Fruit fly (Drosophila melanogaster) whole organism, embryonic: ENCODE data around the gene Tim17a2.

Experiments
- ATbp ChIP-seq: fragments of 200-800 bp; sonication (Bioruptor generic); optimal IDR thresholded peaks from 2 replicates; lab custom pipeline; 2017; ENCODE audit warnings: missing biosample characterization, mild to moderate bottlenecking, missing genetic modification characterization, missing genetic modification reagents
- Bgb ChIP-seq: fragments of 200-800 bp; sonication (Bioruptor generic); IDR thresholded peaks from 2 replicates; pipeline ENCODE4 v1.3.6; 2022; ENCODE audit warnings: missing biosample characterization, missing genetic modification characterization; ENCODE audit not compliant: partially characterized antibody
- CG10565 ChIP-seq: fragments of 200-800 bp; sonication (Bioruptor generic); optimal IDR thresholded peaks from 3 replicates; lab custom pipeline; 2016; ENCODE audit warnings: missing biosample characterization, mild to moderate bottlenecking, missing genetic modification characterization
- CG11247 ChIP-seq: fragments of 200-800 bp; sonication (Bioruptor generic); IDR thresholded peaks from 2 replicates; pipeline ENCODE4 v1.3.6; 2022; ENCODE audit warnings: missing biosample characterization, missing genetic modification characterization
- CG12391 ChIP-seq: fragments of 200-800 bp; sonication (Bioruptor generic); optimal IDR thresholded peaks from 3 replicates; lab custom pipeline; 2018; ENCODE audit warnings: missing biosample characterization, mild to moderate bottlenecking, missing genetic modification characterization, moderate library complexity
- CG1529 ChIP-seq: fragments of 200-800 bp; sonication (Bioruptor generic); optimal IDR thresholded peaks from 3 replicates; lab custom pipeline; 2018; ENCODE audit warnings: missing biosample characterization, missing genetic modification characterization
- CG18619 ChIP-seq: fragments of 200-800 bp; sonication (Bioruptor generic); optimal IDR thresholded peaks from 3 replicates; lab custom pipeline; 2017; ENCODE audit warnings: missing biosample characterization, mild to moderate bottlenecking, missing genetic modification characterization
- CG2889 ChIP-seq: fragments of 200-800 bp; sonication (Bioruptor generic); IDR thresholded peaks from 3 replicates; pipeline ENCODE4 v1.3.6; 2022; ENCODE audit warnings: missing biosample characterization, missing genetic modification characterization
- CG31365 ChIP-seq: fragments of 200-800 bp; sonication (Bioruptor generic); optimal IDR thresholded peaks from 2 replicates; lab custom pipeline; 2018; ENCODE audit warnings: missing biosample characterization, mild to moderate bottlenecking, missing genetic modification characterization
- CG32532 ChIP-seq: fragments of 200-800 bp; sonication (Bioruptor generic); IDR thresholded peaks from 2 replicates; pipeline ENCODE4 v1.3.6; 2022; ENCODE audit warnings: missing biosample characterization, missing genetic modification characterization
- CG3281 ChIP-seq: fragments of 200-800 bp; sonication (Bioruptor generic); optimal IDR thresholded peaks from 3 replicates; lab custom pipeline; 2017; ENCODE audit warnings: missing biosample characterization, mild to moderate bottlenecking, missing genetic modification characterization
- CG4424 ChIP-seq: fragments of 200-800 bp; sonication (Bioruptor generic); optimal IDR thresholded peaks from 3 replicates; lab custom pipeline; 2016; ENCODE audit warnings: missing biosample characterization, missing genetic modification characterization
- CG8765 ChIP-seq: fragments of 200-800 bp; sonication (Bioruptor generic); IDR thresholded peaks from 2 replicates; pipeline ENCODE4 v1.3.6; 2022; ENCODE audit warnings: missing biosample characterization, missing genetic modification characterization
- CG9876 ChIP-seq: fragments of 200-800 bp; sonication (Bioruptor generic); optimal IDR thresholded peaks from 2 replicates; lab custom pipeline; 2016; ENCODE audit warnings: missing biosample characterization, missing genetic modification characterization
- Deaf1 ChIP-seq: fragments of 200-800 bp; optimal IDR thresholded peaks from 3 replicates; lab custom pipeline; 2019; ENCODE audit warnings: missing biosample characterization, mild to moderate bottlenecking, missing genetic modification characterization, moderate library complexity
- Dip3 ChIP-seq: fragments of 200-800 bp; sonication (Bioruptor generic); optimal IDR thresholded peaks from 3 replicates; lab custom pipeline; 2016; ENCODE audit warnings: missing biosample characterization, missing genetic modification characterization
- Ets97D ChIP-seq: fragments of 200-800 bp; sonication (Bioruptor generic); optimal IDR thresholded peaks from 3 replicates; lab custom pipeline; 2016; ENCODE audit warnings: missing biosample characterization, missing genetic modification characterization
- H15 ChIP-seq: fragments of 200-800 bp; sonication (Bioruptor generic); IDR thresholded peaks from 3 replicates; pipeline ENCODE4 v1.3.6; 2022; ENCODE audit warnings: missing biosample characterization, missing genetic modification characterization
- Mad ChIP-seq: fragments of 200-800 bp; sonication (Bioruptor generic); optimal IDR thresholded peaks from 2 replicates; lab custom pipeline; 2016; ENCODE audit warnings: missing biosample characterization, missing genetic modification characterization
- Max ChIP-seq: fragments of 200-800 bp; sonication (Bioruptor generic); optimal IDR thresholded peaks from 2 replicates; lab custom pipeline; 2016; ENCODE audit warnings: missing biosample characterization, mild to moderate bottlenecking, missing genetic modification characterization
- Meics ChIP-seq: fragments of 200-800 bp; sonication (Bioruptor generic); optimal IDR thresholded peaks from 2 replicates; lab custom pipeline; 2017; ENCODE audit warnings: missing biosample characterization, mild to moderate bottlenecking, missing genetic modification characterization
- Nf-YC ChIP-seq: fragments of 200-800 bp; optimal IDR thresholded peaks from 3 replicates; lab custom pipeline; 2019; ENCODE audit warnings: missing biosample characterization, mild to moderate bottlenecking, missing genetic modification characterization, moderate library complexity
- Stat92E ChIP-seq, 3 experiments: fragments of >200 bp in 2 of 3; fragments of 200-800 bp in 1 of 3; sonication (Bioruptor generic) in 1 of 3; optimal IDR thresholded peaks; 2 replicates each; lab custom pipeline; 2017 to 2019; ENCODE audit warnings: missing biosample characterization in 3 of 3, missing genetic modification characterization in 3 of 3, mild to moderate bottlenecking in 1 of 3, moderate library complexity in 1 of 3
- Trl ChIP-seq, 3 experiments: fragments of >200 bp in 2 of 3; fragments of 200-800 bp in 1 of 3; sonication (Bioruptor generic) in 1 of 3; optimal IDR thresholded peaks; 2 replicates in 1 of 3; 3 replicates in 2 of 3; lab custom pipeline; 2016 to 2017; ENCODE audit warnings: missing biosample characterization in 1 of 3, missing genetic modification characterization in 1 of 3
- amos ChIP-seq: fragments of 200-800 bp; sonication (Bioruptor generic); IDR thresholded peaks from 2 replicates; pipeline ENCODE4 v1.3.6; 2022; ENCODE audit warnings: missing biosample characterization, missing genetic modification characterization; ENCODE audit not compliant: partially characterized antibody
- aop ChIP-seq: fragments of 200-800 bp; sonication (Bioruptor generic); IDR thresholded peaks from 2 replicates; pipeline ENCODE4 v1.3.6; 2022; ENCODE audit warnings: missing biosample characterization, missing genetic modification characterization
- ash1 ChIP-seq: fragments of 200-800 bp; sonication (Bioruptor generic); optimal IDR thresholded peaks from 2 replicates; lab custom pipeline; 2018; ENCODE audit warnings: missing biosample characterization, mild to moderate bottlenecking, missing genetic modification characterization
- ato ChIP-seq: fragments of 200-800 bp; sonication (Bioruptor generic); IDR thresholded peaks from 2 replicates; pipeline ENCODE4 v1.3.6; 2022; ENCODE audit warnings: missing biosample characterization, missing genetic modification characterization; ENCODE audit not compliant: partially characterized antibody
- cato ChIP-seq: fragments of 200-800 bp; sonication (Bioruptor generic); optimal IDR thresholded peaks from 2 replicates; lab custom pipeline; 2016; ENCODE audit warnings: missing biosample characterization, missing genetic modification characterization, borderline replicate concordance
- dan ChIP-seq: fragments of 200-800 bp; sonication (Bioruptor generic); IDR thresholded peaks from 2 replicates; pipeline ENCODE4 v1.3.6; 2022; ENCODE audit warnings: missing biosample characterization, missing genetic modification characterization
- esg ChIP-seq: fragments of 200-800 bp; sonication (Bioruptor generic); conservative IDR thresholded peaks from 2 replicates; pipeline ENCODE4 v1.3.6; 2022; ENCODE audit warnings: missing biosample characterization, missing genetic modification characterization
- exex ChIP-seq: fragments of 200-800 bp; sonication (Bioruptor generic); optimal IDR thresholded peaks from 4 replicates; lab custom pipeline; 2018; ENCODE audit warnings: missing biosample characterization, mild to moderate bottlenecking, missing genetic modification characterization, moderate library complexity
- fd96Cb ChIP-seq: fragments of 200-800 bp; sonication (Bioruptor generic); optimal IDR thresholded peaks from 2 replicates; lab custom pipeline; 2018; ENCODE audit warnings: missing biosample characterization, mild to moderate bottlenecking, missing genetic modification characterization, moderate library complexity
- gce ChIP-seq: fragments of 200-800 bp; sonication (Bioruptor generic); IDR thresholded peaks from 3 replicates; pipeline ENCODE4 v1.3.6; 2022; ENCODE audit warnings: missing biosample characterization, missing genetic modification characterization
- gro ChIP-seq: fragments of 200-800 bp; sonication (Bioruptor generic); optimal IDR thresholded peaks from 2 replicates; lab custom pipeline; 2016; ENCODE audit warnings: missing biosample characterization, missing genetic modification characterization
- h ChIP-seq: fragments of >200 bp; optimal IDR thresholded peaks from 2 replicates; lab custom pipeline; 2017
- jigr1 ChIP-seq: fragments of 200-800 bp; sonication (Bioruptor generic); IDR thresholded peaks from 3 replicates; pipeline ENCODE4 v1.3.6; 2022; ENCODE audit warnings: missing biosample characterization, missing genetic modification characterization
- jumu ChIP-seq: fragments of 200-800 bp; sonication (Bioruptor generic); optimal IDR thresholded peaks from 3 replicates; lab custom pipeline; 2016; ENCODE audit warnings: missing biosample characterization, missing genetic modification characterization
- lbe ChIP-seq: fragments of 200-800 bp; sonication (Bioruptor generic); optimal IDR thresholded peaks from 2 replicates; lab custom pipeline; 2016; ENCODE audit warnings: missing biosample characterization, mild to moderate bottlenecking, missing genetic modification characterization
- lmd ChIP-seq: fragments of 200-800 bp; sonication (Bioruptor generic); IDR thresholded peaks from 2 replicates; pipeline ENCODE4 v1.3.6; 2022; ENCODE audit warnings: missing biosample characterization, missing genetic modification characterization
- lov ChIP-seq, 2 experiments: fragments of 200-800 bp in 1 of 2; fragments of >200 bp in 1 of 2; sonication (Bioruptor generic) in 1 of 2; IDR thresholded peaks in 1 of 2; optimal IDR thresholded peaks in 1 of 2; 2 replicates in 1 of 2; 3 replicates in 1 of 2; pipeline versions ENCODE4 v1.3.6 to Lab custom; 2017 to 2022; ENCODE audit warnings: missing biosample characterization in 1 of 2, missing genetic modification characterization in 1 of 2
- mirr ChIP-seq: fragments of 200-800 bp; sonication (Bioruptor generic); optimal IDR thresholded peaks from 3 replicates; lab custom pipeline; 2018; ENCODE audit warnings: missing biosample characterization, mild to moderate bottlenecking, missing genetic modification characterization
- onecut ChIP-seq: fragments of 200-800 bp; sonication (Bioruptor generic); IDR thresholded peaks from 2 replicates; pipeline ENCODE4 v1.3.6; 2022; ENCODE audit warnings: missing biosample characterization, missing genetic modification characterization
- p53 ChIP-seq: fragments of 200-800 bp; sonication (Bioruptor generic); optimal IDR thresholded peaks from 2 replicates; lab custom pipeline; 2016; ENCODE audit warnings: missing biosample characterization, missing genetic modification characterization
- pum ChIP-seq: fragments of 200-800 bp; sonication (Bioruptor generic); optimal IDR thresholded peaks from 2 replicates; lab custom pipeline; 2016; ENCODE audit warnings: missing biosample characterization, missing genetic modification characterization
- sc ChIP-seq, 3 experiments: fragments of >200 bp in 2 of 3; fragments of 200-800 bp in 1 of 3; sonication (Bioruptor generic) in 1 of 3; optimal IDR thresholded peaks; 2 replicates in 2 of 3; 3 replicates in 1 of 3; lab custom pipeline; 2017; ENCODE audit warnings: mild to moderate bottlenecking in 1 of 3, missing biosample characterization in 1 of 3, missing genetic modification characterization in 1 of 3, missing genetic modification reagents in 1 of 3
- vnd ChIP-seq: fragments of 200-800 bp; sonication (Bioruptor generic); IDR thresholded peaks from 3 replicates; pipeline ENCODE4 v1.3.6; 2022; ENCODE audit warnings: missing biosample characterization, missing genetic modification characterization; ENCODE audit not compliant: partially characterized antibody
- zf30C ChIP-seq: fragments of 200-800 bp; sonication (Bioruptor generic); optimal IDR thresholded peaks from 3 replicates; lab custom pipeline; 2018; ENCODE audit warnings: missing biosample characterization, mild to moderate bottlenecking, missing genetic modification characterization

The Tim17a2 gene

dm6 chr3R:5283360-5283963 is 21.0 kb upstream of the Tim17a2 start (continued):
- TF ChIP-seq CG32532 (GFP tag; lab: Robert Waterston, UW) (peak; percentile 87), vnd (GFP tag; lab: Robert Waterston, UW) (no peak), h (lab: Kevin White, UChicago) (no peak), exex (tag; lab: Kevin White, UChicago) (peak; percentile 73), p53 (GFP tag; lab: Kevin White, UChicago) (peak; percentile 81), Bgb (GFP tag; lab: Robert Waterston, UW) (no peak), CG9876 (GFP tag; lab: Kevin White, UChicago) (peak; percentile 82), sc (optimal IDR thresholded peaks at IDR 0.05; lab: Kevin White, UChicago) (no peak), sc (GFP tag; optimal IDR thresholded peaks at IDR 0.05; lab: Kevin White, UChicago) (peak; percentile 75), ash1 (GFP tag; lab: Kevin White, UChicago) (peak; percentile 22), Trl (optimal IDR thresholded peaks at IDR 0.05; lab: Kevin White, UChicago) (no peak), Trl (GFP tag; optimal IDR thresholded peaks at IDR 0.05; lab: Kevin White, UChicago) (peak; percentile 88), Stat92E (GFP tag; optimal IDR thresholded peaks at IDR 0.05; lab: Kevin White, UChicago) (peak in 1 of 3 experiments; percentile 10), H15 (GFP tag; lab: Robert Waterston, UW) (peak; percentile 75; the same call in 2 of the 3 replicates), Meics (peak; percentile 95), CG12391 (tag; lab: Kevin White, UChicago) (peak; percentile 92), CG4424 (GFP tag; lab: Kevin White, UChicago) (peak; percentile 89), CG11247 (GFP tag; lab: Robert Waterston, UW) (peak; percentile 81), lmd (GFP tag; lab: Robert Waterston, UW) (peak; percentile 89), esg (peak; percentile 81), lov (optimal IDR thresholded peaks at IDR 0.05; lab: Kevin White, UChicago) (no peak), lov (GFP tag; IDR thresholded peaks at IDR 0.05; lab: Robert Waterston, UW) (peak; percentile 72; the same call in 2 of the 3 replicates), mirr (GFP tag; lab: Kevin White, UChicago) (peak; percentile 77), Deaf1 (tag; lab: Kevin White, UChicago) (peak; percentile 78), Ets97D (GFP tag; lab: Kevin White, UChicago) (peak; percentile 41), Nf-YC (tag; lab: Kevin White, UChicago) (peak; percentile 86), Mad (GFP tag; lab: Kevin White, UChicago) (peak; percentile 68), gro (GFP tag; lab: Kevin White, UChicago) (peak; percentile 97), fd96Cb (tag; lab: Kevin White, UChicago) (peak; percentile 89), dan (GFP tag; lab: Robert Waterston, UW) (no peak), pum (GFP tag; lab: Kevin White, UChicago) (peak; percentile 91), lbe (GFP tag; lab: Kevin White, UChicago) (peak; percentile 54), jumu (GFP tag; lab: Kevin White, UChicago) (peak; percentile 90), zf30C (peak; percentile 77), jigr1 (GFP tag; lab: Robert Waterston, UW) (no peak), CG18619 (GFP tag; lab: Kevin White, UChicago) (peak; percentile 92), Max (peak; percentile 90), gce (GFP tag; lab: Robert Waterston, UW) (0 out of 3 replicates have a peak, but pooled peaks have one; percentile 60), onecut (GFP tag; lab: Robert Waterston, UW) (peak; percentile 78), CG3281 (GFP tag; lab: Kevin White, UChicago) (peak; percentile 95), aop (GFP tag; lab: Robert Waterston, UW) (no peak), cato (GFP tag; lab: Kevin White, UChicago) (peak; percentile 55), CG8765 (GFP tag; lab: Robert Waterston, UW) (peak; percentile 63; the same call in 1 of the 2 replicates), CG1529 (GFP tag; lab: Kevin White, UChicago) (peak; percentile 80), ATbp (GFP tag; lab: Kevin White, UChicago) (peak; percentile 89), CG2889 (GFP tag; lab: Robert Waterston, UW) (peak; percentile 62), ato (GFP tag; lab: Robert Waterston, UW) (no peak), CG31365 (tag; lab: Kevin White, UChicago) (peak; percentile 73), amos (GFP tag; lab: Robert Waterston, UW) (no peak; the same call in 1 of the 2 replicates), CG10565 (GFP tag; lab: Kevin White, UChicago) (peak; percentile 76), Dip3 (peak; percentile 91)
